Worm (Caenorhabditis elegans): Measurements from ENCODE around the gene Y116A8C.465.

Gene Y116A8C.465

DNA sequence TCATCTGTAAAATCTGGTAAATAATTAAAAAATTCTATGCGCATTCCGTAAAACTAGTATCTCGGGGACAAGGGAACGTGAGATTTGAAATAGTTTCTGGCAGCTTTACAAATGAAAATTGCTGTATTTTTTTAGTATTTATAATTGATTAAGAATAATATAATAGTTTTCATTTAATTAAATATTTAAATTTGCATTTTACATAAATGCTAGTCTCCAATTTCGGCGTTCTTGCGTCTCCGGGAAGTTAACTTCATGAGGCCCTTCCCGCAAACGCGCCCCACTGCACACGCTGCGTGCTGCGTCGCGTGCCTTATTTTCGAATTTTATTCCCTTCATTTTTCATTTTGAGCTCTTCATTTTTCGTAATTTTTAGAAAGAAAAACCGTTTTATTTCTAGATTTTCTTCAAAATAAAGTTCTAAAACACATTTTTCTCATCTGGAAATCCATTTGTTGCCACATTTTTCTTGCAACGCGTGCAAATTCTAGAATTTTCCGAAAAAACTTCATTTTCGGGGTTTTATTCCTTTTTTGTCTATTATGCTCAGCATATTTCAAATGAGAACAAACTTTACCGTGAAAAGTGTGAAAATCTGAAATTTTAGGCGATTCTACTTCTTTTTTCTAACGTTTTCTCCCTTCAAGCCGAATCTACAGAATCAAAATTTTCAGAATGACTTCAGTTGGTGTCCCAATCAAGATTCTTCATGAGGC lies 22.5 kb downstream of the Y116A8C.465 start, which contains the start of the genes snx-13 and snr-1 (continued):
- TF ChIP-seq chd-7 (tag; optimal IDR thresholded peaks at IDR 0.05), result no peak
- peak; percentile 57 for TF ChIP-seq snpc-3.4 (tag; optimal IDR thresholded peaks at IDR 0.05)
- no peak for TF ChIP-seq nhr-90 (tag; optimal IDR thresholded peaks at IDR 0.05)
- TF ChIP-seq ceh-100 (GFP tag; IDR thresholded peaks at IDR 0.05), result peak; percentile 99
- TF ChIP-seq rpc-1 (optimal IDR thresholded peaks at IDR 0.05), result no peak
- TF ChIP-seq rpc-1 (tag; optimal IDR thresholded peaks at IDR 0.05), result no peak
- TF ChIP-seq F39B2.1 (GFP tag; IDR thresholded peaks at IDR 0.05), result no peak
- TF ChIP-seq F57A8.1 (GFP tag; optimal IDR thresholded peaks at IDR 0.05), result no peak
- TF ChIP-seq die-1 (tag; optimal IDR thresholded peaks at IDR 0.05), result no peak
- TF ChIP-seq xnd-1 (tag; optimal IDR thresholded peaks at IDR 0.05), result no peak
- TF ChIP-seq hmg-20 (GFP tag; IDR thresholded peaks at IDR 0.05), result no peak
- peak; percentile 22 for TF ChIP-seq snpc-1.3 (tag; optimal IDR thresholded peaks at IDR 0.05; ENCODE audit: insufficient read depth)
- TF ChIP-seq Y56A3A.18 (GFP tag; IDR thresholded peaks at IDR 0.05), result no peak
- TF ChIP-seq tbx-9 (tag; optimal IDR thresholded peaks at IDR 0.05; ENCODE audit: borderline replicate concordance), result no peak
- TF ChIP-seq aptf-2 (GFP tag; conservative IDR thresholded peaks at IDR 0.05), result peak; percentile 80
- no peak; the same call in 1 of the 2 replicates for TF ChIP-seq K11D2.4 (GFP tag; IDR thresholded peaks at IDR 0.05)
- TF ChIP-seq him-1 (tag; optimal IDR thresholded peaks at IDR 0.05), result no peak
- no peak for TF ChIP-seq F57C9.4 (tag; optimal IDR thresholded peaks at IDR 0.05)
- no peak for TF ChIP-seq F10E7.11 (tag; optimal IDR thresholded peaks at IDR 0.05)
- 0 out of 2 replicates have a peak, but pooled peaks have one; percentile 69 for TF ChIP-seq let-526 (GFP tag; IDR thresholded peaks at IDR 0.05)
- no peak for TF ChIP-seq Y53F4B.3 (GFP tag; IDR thresholded peaks at IDR 0.05)
- no peak for TF ChIP-seq ztf-25 (GFP tag; IDR thresholded peaks at IDR 0.05)
- peak; percentile 20 for TF ChIP-seq B0261.1 (tag; optimal IDR thresholded peaks at IDR 0.05)
- no peak for TF ChIP-seq B0035.1 (tag; optimal IDR thresholded peaks at IDR 0.05)
- TF ChIP-seq K12H6.12 (tag; optimal IDR thresholded peaks at IDR 0.05), result peak; percentile 86
- TF ChIP-seq ztf-18 (tag; optimal IDR thresholded peaks at IDR 0.05), result peak; percentile 70
- peak; percentile 70; the same call in 1 of the 2 replicates for TF ChIP-seq ceh-91 (GFP tag; IDR thresholded peaks at IDR 0.05)
- TF ChIP-seq zim-3 (tag; optimal IDR thresholded peaks at IDR 0.05), result no peak
- peak; percentile 71 for TF ChIP-seq lin-40 (tag; optimal IDR thresholded peaks at IDR 0.05)
- peak; percentile 85 for TF ChIP-seq unc-130 (GFP tag; optimal IDR thresholded peaks at IDR 0.05)
- peak; percentile 54 for TF ChIP-seq madf-6 (GFP tag; IDR thresholded peaks at IDR 0.05)
- peak; percentile 31 for TF ChIP-seq akir-1 (GFP tag; optimal IDR thresholded peaks at IDR 0.05)
- peak; percentile 91 for TF ChIP-seq dox-1 (GFP tag; IDR thresholded peaks at IDR 0.05)
- TF ChIP-seq sea-2 (GFP tag; IDR thresholded peaks at IDR 0.05), result no peak
- TF ChIP-seq snpc-1.1 (tag; optimal IDR thresholded peaks at IDR 0.05; ENCODE audit: insufficient read depth), result peak; percentile 4
- TF ChIP-seq hmg-1.2 (GFP tag; IDR thresholded peaks at IDR 0.05), result peak; percentile 52; the same call in 1 of the 2 replicates
- TF ChIP-seq F52B5.7 (tag; optimal IDR thresholded peaks at IDR 0.05), result no peak
- peak; percentile 27 for TF ChIP-seq mxl-1 (tag; optimal IDR thresholded peaks at IDR 0.05)
- no peak for TF ChIP-seq bed-1 (GFP tag; IDR thresholded peaks at IDR 0.05)
- TF ChIP-seq ztf-6 (GFP tag; IDR thresholded peaks at IDR 0.05), result peak; percentile 57; the same call in 1 of the 2 replicates
- TF ChIP-seq C06A6.2 (GFP tag; conservative IDR thresholded peaks at IDR 0.05), result no peak
- peak; percentile 96 for TF ChIP-seq attf-5 (GFP tag; optimal IDR thresholded peaks at IDR 0.05)
- peak; percentile 33 to 37 for TF ChIP-seq rec-8 (tag; optimal IDR thresholded peaks at IDR 0.05)
- TF ChIP-seq ceh-58 (GFP tag; IDR thresholded peaks at IDR 0.05), result no peak
- no peak for TF ChIP-seq madf-8 (GFP tag; conservative IDR thresholded peaks at IDR 0.05)
- no peak for TF ChIP-seq Y67H2A.10 (GFP tag; conservative IDR thresholded peaks at IDR 0.05)
- no peak for TF ChIP-seq T26A5.8 (tag; optimal IDR thresholded peaks at IDR 0.05)
- peak; percentile 96 for TF ChIP-seq mcd-1 (GFP tag; IDR thresholded peaks at IDR 0.05)
